Worm (Caenorhabditis elegans): ENCODE data around the gene F26D11.1.

Gene F26D11.1

DNA sequence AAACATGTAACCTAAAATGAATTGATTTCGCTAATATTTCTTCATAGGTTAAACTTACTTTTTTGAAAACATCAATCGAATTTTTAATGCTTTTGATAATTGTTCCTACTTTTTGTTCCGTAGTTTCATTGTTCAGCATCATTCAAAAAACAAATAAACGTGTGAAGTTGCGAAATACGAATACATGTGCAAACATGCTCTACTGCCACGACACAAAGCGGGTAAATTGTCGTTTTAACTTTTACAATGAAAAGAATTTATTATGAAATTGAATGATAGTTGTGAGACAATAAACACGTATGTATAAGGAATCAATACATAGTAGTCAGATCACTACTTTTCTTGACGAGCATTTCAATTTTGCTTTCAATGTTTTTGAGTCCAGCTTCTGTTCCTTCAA is 26.2 kb upstream of the F26D11.1 start, which contains the start of gene F26D11.12:
TSS of gene F26D11.12 (minus strand) at position 145 of the 400 bp plus-strand sequence.
- TF ChIP-seq ztf-26 (tag; optimal IDR thresholded peaks at IDR 0.05) (no peak), F57C9.4 (tag; optimal IDR thresholded peaks at IDR 0.05) (no peak), sdz-38 (tag; optimal IDR thresholded peaks at IDR 0.05) (no peak), nhr-80 (tag; optimal IDR thresholded peaks at IDR 0.05) (peak; percentile 43), cebp-1 (GFP tag; IDR thresholded peaks at IDR 0.05) (peak; percentile 94), cebp-1 (tag; optimal IDR thresholded peaks at IDR 0.05) (peak; percentile 98), nfya-2 (GFP tag; IDR thresholded peaks at IDR 0.05) (no peak)

- TF ChIP-seq B0336.3 (GFP tag; IDR thresholded peaks at IDR 0.05) (no peak), ZK185.1 (tag; optimal IDR thresholded peaks at IDR 0.05; ENCODE audit: poor library complexity, severe bottlenecking) (no peak), pbrm-1 (GFP tag; IDR thresholded peaks at IDR 0.05) (no peak), madf-10 (tag; optimal IDR thresholded peaks at IDR 0.05) (no peak), tbp1 (GFP tag; optimal IDR thresholded peaks at IDR 0.05) (no peak), ceh-100 (GFP tag; IDR thresholded peaks at IDR 0.05) (no peak)
These were observed 25.1 kb upstream of the F26D11.1 start, which contains the start of gene pals-34 for ce11 chrV:7956218-7956617. Gene pals-34 (minus strand): TSS chrV:7956497.

DNA sequence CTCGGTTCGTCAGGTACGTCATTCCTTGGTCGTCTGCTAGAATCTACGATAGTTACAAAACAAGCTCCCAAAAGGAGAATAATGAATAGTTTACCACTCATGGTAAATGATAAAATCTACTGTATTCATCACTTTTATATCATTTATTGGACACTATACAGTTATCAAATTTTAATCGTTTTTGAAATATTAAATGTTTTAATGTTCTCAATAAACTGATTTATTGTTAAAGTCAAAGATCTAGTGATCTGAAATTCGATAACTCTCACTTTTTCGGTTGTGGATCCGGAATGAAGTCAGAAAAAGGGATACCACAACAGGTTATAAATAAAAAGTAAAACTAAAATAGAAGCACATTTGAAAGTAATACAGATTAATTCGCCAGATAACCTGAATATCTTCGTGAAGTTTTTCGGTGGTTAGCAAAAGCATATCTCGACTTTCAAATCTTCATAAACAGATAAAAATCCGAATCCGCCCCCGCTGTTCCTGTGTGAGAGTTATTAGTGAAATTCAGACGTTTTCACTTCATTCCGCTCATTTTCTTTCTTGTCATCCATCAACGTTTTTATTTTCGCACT is 22.5 kb upstream of the F26D11.1 start, which contains the start of the genes clec-217 and F26D11.2:
TSS of gene clec-217 (minus strand) at position 101 of the 581 bp plus-strand sequence.
TSS of gene F26D11.2 (plus strand) at position 531 of the 581 bp plus-strand sequence.
- TF ChIP-seq dpff-1 (tag; optimal IDR thresholded peaks at IDR 0.05) (no peak), repo-1 (tag; optimal IDR thresholded peaks at IDR 0.05) (no peak), somi-1 (GFP tag; optimal IDR thresholded peaks at IDR 0.05) (no peak), hmg-1.2 (GFP tag; IDR thresholded peaks at IDR 0.05) (no peak), madf-6 (GFP tag; IDR thresholded peaks at IDR 0.05) (no peak), ztf-26 (tag; optimal IDR thresholded peaks at IDR 0.05) (no peak), madf-10 (tag; optimal IDR thresholded peaks at IDR 0.05) (no peak)

ce11 chrV:7964429-7964828 is 16.9 kb upstream of the F26D11.1 start:
- no peak for TF ChIP-seq F22D6.2 (tag; optimal IDR thresholded peaks at IDR 0.05)
- TF ChIP-seq F10E7.11 (tag; optimal IDR thresholded peaks at IDR 0.05), result no peak

- TF ChIP-seq D2030.7 (GFP tag; IDR thresholded peaks at IDR 0.05), result no peak
- no peak for TF ChIP-seq hsf-1 (GFP tag; IDR thresholded peaks at IDR 0.05)
- TF ChIP-seq efl-1 (GFP tag; optimal IDR thresholded peaks at IDR 0.05), result no peak
- no peak for TF ChIP-seq lin-26 (GFP tag; IDR thresholded peaks at IDR 0.05)
- no peak for TF ChIP-seq B0336.3 (GFP tag; IDR thresholded peaks at IDR 0.05)
- TF ChIP-seq ztf-3 (GFP tag; optimal IDR thresholded peaks at IDR 0.05), result no peak
These were observed 12.2 kb upstream of the F26D11.1 start, which contains the start of gene che-7 for ce11 chrV:7969107-7969506. Gene che-7 (minus strand): TSS chrV:7969207.

ce11 chrV:7970519-7970918 is 10.8 kb upstream of the F26D11.1 start:
- TF ChIP-seq madf-8 (GFP tag; conservative IDR thresholded peaks at IDR 0.05), result no peak
- TF ChIP-seq ceh-79 (tag; optimal IDR thresholded peaks at IDR 0.05), result no peak
- TF ChIP-seq mxl-1 (tag; optimal IDR thresholded peaks at IDR 0.05), result no peak
- no peak for TF ChIP-seq C06A6.2 (GFP tag; conservative IDR thresholded peaks at IDR 0.05)
- no peak for TF ChIP-seq ekl-4 (GFP tag; IDR thresholded peaks at IDR 0.05)

All from whole organism, young adult.